Fruit fly (Drosophila melanogaster) whole organism, larva: Measurements from ENCODE around the gene Prosbeta2R1.

Experiments used
- noc ChIP-seq: fragments of 200-800 bp; sonication (Bioruptor generic); optimal IDR thresholded peaks from 3 replicates; lab custom pipeline; 2019; ENCODE audit warnings: missing biosample characterization, mild to moderate bottlenecking, missing genetic modification characterization, moderate library complexity

Prosbeta2R1 gene

dm6 chrX:5812877-5813276 lies 4.1 kb downstream of the Prosbeta2R1 start, which contains the start of gene CG44329:
TSS of gene CG44329 (minus strand) at chrX:5812977.
- no peak for TF ChIP-seq noc (tag; lab: Kevin White, UChicago)

dm6 chrX:5815720-5816119 lies 7.0 kb downstream of the Prosbeta2R1 start, which contains the start of gene AgmNAT:
TSS of gene AgmNAT (minus strand) at chrX:5815820.
- TF ChIP-seq noc (tag; lab: Kevin White, UChicago) = no peak

- no peak for TF ChIP-seq noc (tag; lab: Kevin White, UChicago)
Observed at dm6 chrX:5817191-5817590, 8.4 kb downstream of the Prosbeta2R1 start.

- no peak for TF ChIP-seq noc (tag; lab: Kevin White, UChicago)
Observed at dm6 chrX:5818428-5818827, 9.7 kb downstream of the Prosbeta2R1 start, which contains the start of gene CG15765. TSS of gene CG15765 (plus strand) at chrX:5818559.

- TF ChIP-seq noc (tag; lab: Kevin White, UChicago) = no peak
Observed at dm6 chrX:5819972-5820371, 11.2 kb downstream of the Prosbeta2R1 start.

dm6 chrX:5839737-5840136 lies 31.0 kb downstream of the Prosbeta2R1 start:
- no peak for TF ChIP-seq noc (tag; lab: Kevin White, UChicago)

- no peak for TF ChIP-seq noc (tag; lab: Kevin White, UChicago)
Observed at dm6 chrX:5844980-5845379, 36.2 kb downstream of the Prosbeta2R1 start, which contains the start of gene CG12729. TSS of gene CG12729 (plus strand) at chrX:5845280.

dm6 chrX:5847544-5847943 lies 38.8 kb downstream of the Prosbeta2R1 start:
- no peak for TF ChIP-seq noc (tag; lab: Kevin White, UChicago)

- TF ChIP-seq noc (tag; lab: Kevin White, UChicago) = no peak
Observed at dm6 chrX:5852677-5853076, 43.9 kb downstream of the Prosbeta2R1 start.

dm6 chrX:5853461-5853860 lies 44.7 kb downstream of the Prosbeta2R1 start, which contains the start of gene CG43136:
TSS of gene CG43136 (plus strand) at chrX:5853761.
- TF ChIP-seq noc (tag; lab: Kevin White, UChicago) = no peak
